Fruit fly (Drosophila melanogaster): Measurements from ENCODE around the gene CG4036.
A peak's percentile ranks its signal among the peaks of the same experiment; 100 is the strongest.

DNA sequence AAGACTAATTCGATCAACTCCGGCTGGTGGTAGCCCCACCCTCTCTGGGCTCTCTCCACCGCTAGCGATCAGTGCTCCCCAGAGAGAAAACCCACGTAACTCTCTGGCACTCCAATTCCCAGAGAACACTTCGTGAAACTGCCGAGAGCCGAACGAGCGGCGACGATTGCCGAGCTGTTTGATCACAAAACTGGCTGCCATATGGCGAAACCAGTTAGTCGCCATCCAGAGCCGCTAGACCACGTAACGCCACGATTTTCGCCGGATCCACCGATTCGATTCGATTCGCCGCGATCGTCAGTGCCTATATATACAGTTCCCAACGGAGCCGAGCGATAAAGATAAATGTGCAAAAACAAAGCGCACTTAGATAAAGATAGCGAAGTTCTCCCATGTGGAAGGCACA lies 8.5 kb upstream of the CG4036 start, which contains the start of gene IP3K1:
- TF ChIP-seq CG5245 (GFP tag; optimal IDR thresholded peaks at IDR 0.05): no peak
- no peak for TF ChIP-seq CG3163 (GFP tag; optimal IDR thresholded peaks at IDR 0.05)
- peak; percentile 33 for TF ChIP-seq CG2120 (GFP tag; optimal IDR thresholded peaks at IDR 0.05)
- TF ChIP-seq vnd (GFP tag; IDR thresholded peaks at IDR 0.05; ENCODE audit: partially characterized antibody): no peak
- TF ChIP-seq CG18599 (GFP tag; optimal IDR thresholded peaks at IDR 0.05): peak; percentile 45
- TF ChIP-seq CG17361 (GFP tag; IDR thresholded peaks at IDR 0.05): no peak
- no peak for TF ChIP-seq Sox100B (GFP tag; optimal IDR thresholded peaks at IDR 0.05)
- TF ChIP-seq mld (GFP tag; IDR thresholded peaks at IDR 0.05; ENCODE audit: partially characterized antibody): peak; percentile 49; the same call in 1 of the 3 replicates
- no peak for TF ChIP-seq Max (GFP tag; optimal IDR thresholded peaks at IDR 0.05)
- no peak for TF ChIP-seq psq (GFP tag; optimal IDR thresholded peaks at IDR 0.05)

All from whole organism, embryonic.